Fruit fly (Drosophila melanogaster): ENCODE results near the gene CG14130.
A peak's percentile ranks its signal among the peaks of the same experiment; 100 is the strongest.

CG14130 gene

DNA sequence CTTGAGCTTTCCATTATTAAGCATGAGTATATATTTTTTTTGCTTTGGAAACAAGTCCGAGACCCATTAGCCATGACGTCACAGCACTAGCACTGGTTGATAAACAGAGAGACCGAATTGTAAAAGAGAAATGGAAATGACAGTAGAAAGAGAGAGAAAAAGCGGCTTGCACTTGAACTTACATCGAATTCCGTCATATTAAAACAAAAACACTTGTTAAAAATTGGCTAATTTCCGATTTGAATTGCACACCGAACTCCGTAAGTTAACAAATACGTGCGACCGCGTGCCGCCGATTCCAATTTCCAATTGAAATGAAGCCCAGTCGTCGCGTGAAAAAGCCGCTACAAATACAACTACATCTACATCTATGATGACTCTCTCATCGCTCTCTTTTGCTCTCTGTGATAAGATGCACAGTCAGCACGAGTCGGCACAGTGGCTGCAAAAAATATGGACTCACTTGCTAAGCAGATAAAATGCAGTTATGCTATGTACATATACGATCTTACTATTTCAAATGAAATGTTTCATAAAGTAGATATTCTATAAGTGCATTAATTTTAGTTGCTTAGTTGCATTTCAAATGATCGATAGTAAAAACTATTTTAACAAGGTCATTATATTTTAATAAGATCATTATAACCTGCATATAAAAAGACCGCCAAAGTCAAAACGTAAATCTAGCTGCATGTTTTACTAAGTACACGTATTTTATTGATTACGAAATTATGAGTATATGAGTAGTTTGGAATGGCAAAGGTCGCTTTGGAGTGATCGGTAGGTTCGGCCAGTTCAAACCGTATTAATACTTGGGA, 4.6 kb downstream of the CG14130 start (continued):
- TF ChIP-seq CG1233 (GFP tag; optimal IDR thresholded peaks at IDR 0.05) (peak; percentile 16), Rfx (GFP tag; IDR thresholded peaks at IDR 0.05) (peak; percentile 72; the same call in 1 of the 2 replicates), abd-A (tag; optimal IDR thresholded peaks at IDR 0.05) (no peak), exex (tag; optimal IDR thresholded peaks at IDR 0.05) (peak; percentile 91), gfzf (GFP tag; optimal IDR thresholded peaks at IDR 0.05) (no peak), pan (optimal IDR thresholded peaks at IDR 0.05) (no peak), pan (GFP tag; optimal IDR thresholded peaks at IDR 0.05 in 1 of 2, IDR thresholded peaks at IDR 0.05 in 1 of 2) (peak in 1 of 2 experiments; percentile 74), CG17385 (GFP tag; optimal IDR thresholded peaks at IDR 0.05) (peak; percentile 29), Lpt (GFP tag; optimal IDR thresholded peaks at IDR 0.05) (no peak), CG7556 (GFP tag; optimal IDR thresholded peaks at IDR 0.05) (peak; percentile 20), Hsf (GFP tag; optimal IDR thresholded peaks at IDR 0.05) (peak; percentile 41), Xbp1 (GFP tag; optimal IDR thresholded peaks at IDR 0.05) (peak; percentile 42), org-1 (GFP tag; optimal IDR thresholded peaks at IDR 0.05) (no peak), lbe (GFP tag; optimal IDR thresholded peaks at IDR 0.05) (peak; percentile 52), CG30403 (GFP tag; optimal IDR thresholded peaks at IDR 0.05) (peak; percentile 11), emc (GFP tag; optimal IDR thresholded peaks at IDR 0.05) (no peak), CG13775 (GFP tag; optimal IDR thresholded peaks at IDR 0.05) (no peak), CG12155 (GFP tag; optimal IDR thresholded peaks at IDR 0.05) (no peak), Sox102F (GFP tag; optimal IDR thresholded peaks at IDR 0.05) (no peak), pros (GFP tag; optimal IDR thresholded peaks at IDR 0.05) (no peak), klu (GFP tag; IDR thresholded peaks at IDR 0.05) (no peak), slbo (GFP tag; IDR thresholded peaks at IDR 0.05) (peak; percentile 75), ssp (GFP tag; IDR thresholded peaks at IDR 0.05) (no peak), CG2199 (GFP tag; IDR thresholded peaks at IDR 0.05) (peak; percentile 74; the same call in 2 of the 3 replicates), CG2712 (tag; optimal IDR thresholded peaks at IDR 0.05) (peak; percentile 39), nmo (GFP tag; optimal IDR thresholded peaks at IDR 0.05) (peak; percentile 26), Fer3 (tag; optimal IDR thresholded peaks at IDR 0.05) (peak; percentile 55), Side (GFP tag; optimal IDR thresholded peaks at IDR 0.05) (peak; percentile 44), Scr (GFP tag; IDR thresholded peaks at IDR 0.05; ENCODE audit: partially characterized antibody) (peak; percentile 19; the same call in 1 of the 2 replicates), Dip2 (GFP tag; IDR thresholded peaks at IDR 0.05) (no peak), CG32532 (GFP tag; IDR thresholded peaks at IDR 0.05) (peak; percentile 72; the same call in 1 of the 2 replicates), trem (tag; optimal IDR thresholded peaks at IDR 0.05) (peak; percentile 25), CG17328 (GFP tag; IDR thresholded peaks at IDR 0.05) (peak; percentile 30; the same call in 1 of the 2 replicates), lilli (GFP tag; optimal IDR thresholded peaks at IDR 0.05) (peak; percentile 53), esg (GFP tag; conservative IDR thresholded peaks at IDR 0.05) (no peak), lab (GFP tag; optimal IDR thresholded peaks at IDR 0.05) (peak; percentile 37), wek (GFP tag; optimal IDR thresholded peaks at IDR 0.05) (peak; percentile 18), CG8924 (tag; optimal IDR thresholded peaks at IDR 0.05) (peak; percentile 35), fu2 (GFP tag; optimal IDR thresholded peaks at IDR 0.05) (peak; percentile 1), Pdp1 (GFP tag; optimal IDR thresholded peaks at IDR 0.05) (peak; percentile 13 to 45), sqz (GFP tag; optimal IDR thresholded peaks at IDR 0.05) (peak; percentile 72), CG4820 (GFP tag; optimal IDR thresholded peaks at IDR 0.05) (no peak), Oli (tag; optimal IDR thresholded peaks at IDR 0.05) (peak; percentile 17), Hr78 (GFP tag; optimal IDR thresholded peaks at IDR 0.05) (peak in 1 of 2 experiments; percentile 85), Spps (tag; optimal IDR thresholded peaks at IDR 0.05) (no peak), CG15696 (tag; optimal IDR thresholded peaks at IDR 0.05) (no peak), nerfin-1 (tag; optimal IDR thresholded peaks at IDR 0.05) (peak; percentile 45), disco-r (GFP tag; optimal IDR thresholded peaks at IDR 0.05) (no peak), sens (GFP tag) (peak; percentile 72)

All from whole organism, embryonic.